Fruit fly (Drosophila melanogaster) Kc167 (cell line): ENCODE data around the gene eg.

Experiments used
- Myc ChIP-seq: fragments of >200 bp; optimal IDR thresholded peaks from 2 replicates; lab custom pipeline; 2017; ENCODE audit warnings: missing external identifiers
- Sin3A ChIP-seq: fragments of >200 bp; optimal IDR thresholded peaks from 2 replicates; lab custom pipeline; 2018; ENCODE audit warnings: missing external identifiers
- h ChIP-seq: fragments of >200 bp; optimal IDR thresholded peaks from 3 replicates; lab custom pipeline; 2018; ENCODE audit warnings: missing external identifiers
- insv ChIP-seq: fragments of >200 bp; optimal IDR thresholded peaks from 3 replicates; lab custom pipeline; 2018; ENCODE audit warnings: missing external identifiers
- psq ChIP-seq: fragments of >200 bp; optimal IDR thresholded peaks from 2 replicates; lab custom pipeline; 2017; ENCODE audit warnings: missing external identifiers
- ttk ChIP-seq: sonication (Bioruptor generic); optimal IDR thresholded peaks from 2 replicates; lab custom pipeline; 2017; ENCODE audit warnings: missing external identifiers

The eg gene

dm6 chr3L:21827130-21827529, 18.6 kb downstream of the eg start:
- TF ChIP-seq ttk (lab: Kevin White, UChicago) = no peak
- TF ChIP-seq insv (lab: Kevin White, UChicago) = no peak
- TF ChIP-seq Myc (lab: Kevin White, UChicago) = no peak
- no peak for TF ChIP-seq psq (lab: Kevin White, UChicago)
- TF ChIP-seq Sin3A (lab: Kevin White, UChicago) = no peak
- TF ChIP-seq h (lab: Kevin White, UChicago) = no peak

dm6 chr3L:21828177-21828589, 19.7 kb downstream of the eg start, which contains the start of gene CG32448:
CG32448 (minus strand) TSS chr3L:21828480.
- TF ChIP-seq ttk (lab: Kevin White, UChicago) = no peak
- TF ChIP-seq h (lab: Kevin White, UChicago) = no peak
- no peak for TF ChIP-seq Sin3A (lab: Kevin White, UChicago)
- TF ChIP-seq psq (lab: Kevin White, UChicago) = no peak
- TF ChIP-seq insv (lab: Kevin White, UChicago) = no peak
- TF ChIP-seq Myc (lab: Kevin White, UChicago) = no peak

- no peak for TF ChIP-seq h (lab: Kevin White, UChicago)
- no peak for TF ChIP-seq ttk (lab: Kevin White, UChicago)
- TF ChIP-seq Sin3A (lab: Kevin White, UChicago) = no peak
- no peak for TF ChIP-seq Myc (lab: Kevin White, UChicago)
- TF ChIP-seq insv (lab: Kevin White, UChicago) = no peak
- no peak for TF ChIP-seq psq (lab: Kevin White, UChicago)
These were observed 21.6 kb downstream of the eg start for dm6 chr3L:21830125-21830524.

- TF ChIP-seq h (lab: Kevin White, UChicago) = no peak
These were observed 24.0 kb downstream of the eg start, which contains the start of the genes CG7148 and Nopp140 for dm6 chr3L:21832203-21833160. CG7148 (minus strand) TSS chr3L:21832253. Nopp140 (plus strand) TSS chr3L:21832774.

- TF ChIP-seq Myc (lab: Kevin White, UChicago) = no peak
- TF ChIP-seq ttk (lab: Kevin White, UChicago) = no peak
- TF ChIP-seq h (lab: Kevin White, UChicago) = no peak
- no peak for TF ChIP-seq Sin3A (lab: Kevin White, UChicago)
- no peak for TF ChIP-seq psq (lab: Kevin White, UChicago)
- TF ChIP-seq insv (lab: Kevin White, UChicago) = no peak
These were observed 27.1 kb downstream of the eg start for dm6 chr3L:21835569-21835968.

dm6 chr3L:21839720-21840641, 31.5 kb downstream of the eg start:
- TF ChIP-seq h (lab: Kevin White, UChicago) (no peak), psq (lab: Kevin White, UChicago) (no peak), insv (lab: Kevin White, UChicago) (no peak), Myc (lab: Kevin White, UChicago) (no peak), ttk (lab: Kevin White, UChicago) (no peak), Sin3A (lab: Kevin White, UChicago) (no peak)

- TF ChIP-seq Myc (lab: Kevin White, UChicago) (no peak), insv (lab: Kevin White, UChicago) (no peak), ttk (lab: Kevin White, UChicago) (no peak), h (lab: Kevin White, UChicago) (no peak), Sin3A (lab: Kevin White, UChicago) (no peak), psq (lab: Kevin White, UChicago) (no peak)
These were observed 32.1 kb downstream of the eg start for dm6 chr3L:21840642-21840987.

dm6 chr3L:21841079-21841478, 32.6 kb downstream of the eg start, which contains the start of gene P5CDh1:
P5CDh1 (minus strand) TSS chr3L:21841356.
- no peak for TF ChIP-seq ttk (lab: Kevin White, UChicago)
- no peak for TF ChIP-seq h (lab: Kevin White, UChicago)
- TF ChIP-seq Myc (lab: Kevin White, UChicago) = no peak
- no peak for TF ChIP-seq insv (lab: Kevin White, UChicago)

- no peak for TF ChIP-seq h (lab: Kevin White, UChicago)
These were observed 33.8 kb downstream of the eg start, which contains the start of gene CG14563 for dm6 chr3L:21842286-21842685. CG14563 (minus strand) TSS chr3L:21842386.

- TF ChIP-seq insv (lab: Kevin White, UChicago) (no peak), Sin3A (lab: Kevin White, UChicago) (no peak), ttk (lab: Kevin White, UChicago) (no peak), Myc (lab: Kevin White, UChicago) (no peak), psq (lab: Kevin White, UChicago) (no peak), h (lab: Kevin White, UChicago) (no peak)
These were observed 34.8 kb downstream of the eg start for dm6 chr3L:21843307-21843706.

- TF ChIP-seq Sin3A (lab: Kevin White, UChicago) = no peak
These were observed 36.0 kb downstream of the eg start, which contains the start of gene mub for dm6 chr3L:21844488-21844887. mub (plus strand) TSS chr3L:21844788.
